Worm (Caenorhabditis elegans) whole organism, mixed stage, embryonic: ENCODE measurements around the gene R13A5.15.

ENCODE experiments used
- ces-1 ChIP-seq: fragments of 150-350 bp; optimal IDR thresholded peaks from 2 replicates; lab custom pipeline; 2014; ENCODE audit warnings: missing biosample characterization, missing genetic modification reagents, missing genetic modification characterization
- cnd-1 ChIP-seq: fragments of 200-800 bp; sonication (Bioruptor generic); optimal IDR thresholded peaks from 2 replicates; lab custom pipeline; 2018; ENCODE audit warnings: mild to moderate bottlenecking, missing genetic modification characterization, missing compliant biosample characterization
- elt-1 ChIP-seq: sonication (generic microtip); optimal IDR thresholded peaks from 2 replicates; lab custom pipeline; 2017; ENCODE audit warnings: missing genetic modification characterization, mild to moderate bottlenecking, missing compliant biosample characterization, antibody characterized with exemption, moderate library complexity, borderline replicate concordance; ENCODE audit not compliant: insufficient read depth
- lin-13 ChIP-seq: fragments of 150-350 bp; optimal IDR thresholded peaks from 2 replicates; lab custom pipeline; 2014; ENCODE audit warnings: missing biosample characterization, missing genetic modification characterization
- nhr-12 ChIP-seq: fragments of 150-350 bp; optimal IDR thresholded peaks from 2 replicates; lab custom pipeline; 2014; ENCODE audit warnings: missing biosample characterization, missing genetic modification characterization
- nhr-2 ChIP-seq: fragments of 150-350 bp; optimal IDR thresholded peaks from 2 replicates; lab custom pipeline; 2014; ENCODE audit warnings: missing biosample characterization, missing genetic modification characterization
- nhr-237 ChIP-seq: fragments of 150-350 bp; optimal IDR thresholded peaks from 2 replicates; lab custom pipeline; 2014; ENCODE audit warnings: missing biosample characterization, missing genetic modification characterization
- nhr-28 ChIP-seq: fragments of 150-350 bp; optimal IDR thresholded peaks from 2 replicates; lab custom pipeline; 2014; ENCODE audit warnings: missing biosample characterization, missing genetic modification characterization
- nhr-76 ChIP-seq: sonication (generic microtip); optimal IDR thresholded peaks from 2 replicates; lab custom pipeline; 2017; ENCODE audit warnings: missing biosample characterization, missing genetic modification characterization
- sptf-1 ChIP-seq: sonication (generic microtip); optimal IDR thresholded peaks from 2 replicates; lab custom pipeline; 2017; ENCODE audit warnings: mild to moderate bottlenecking, missing genetic modification characterization, moderate library complexity, missing compliant biosample characterization
- unc-120 ChIP-seq: sonication (generic microtip); optimal IDR thresholded peaks from 2 replicates; lab custom pipeline; 2017; ENCODE audit warnings: missing genetic modification characterization, missing compliant biosample characterization; ENCODE audit not compliant: poor library complexity, severe bottlenecking
- unc-39 ChIP-seq: fragments of 150-350 bp; optimal IDR thresholded peaks from 2 replicates; lab custom pipeline; 2014; ENCODE audit warnings: missing biosample characterization, missing genetic modification characterization
- unc-62 ChIP-seq: fragments of 150-350 bp; optimal IDR thresholded peaks from 2 replicates; lab custom pipeline; 2014; ENCODE audit warnings: missing biosample characterization, missing genetic modification reagents, missing genetic modification characterization

DNA sequence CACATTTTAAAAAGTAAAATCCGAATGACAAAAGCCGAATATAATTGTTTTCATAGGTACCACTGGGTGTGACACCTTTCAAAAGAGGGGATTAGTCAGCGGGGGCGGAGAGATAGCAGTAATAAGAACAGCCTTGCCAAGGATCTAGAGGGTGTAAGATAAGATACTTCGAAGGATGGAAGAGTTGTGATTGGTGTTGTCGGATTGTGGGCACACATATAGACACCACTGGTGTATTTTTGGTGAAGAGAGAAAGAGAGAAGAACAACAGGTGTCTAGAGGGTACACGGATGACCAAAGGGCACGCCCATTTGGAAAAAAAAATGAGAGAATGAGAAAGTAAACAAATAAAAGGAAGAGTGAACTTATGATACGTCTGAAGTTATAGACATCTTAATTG, 42.9 kb downstream of the R13A5.15 start:
- TF ChIP-seq elt-1 (tag; lab: Kevin White, UChicago) (no peak), ces-1 (GFP tag; lab: Kevin White, UChicago) (no peak), nhr-2 (tag; lab: Kevin White, UChicago) (no peak), nhr-76 (tag; lab: Kevin White, UChicago) (no peak), lin-13 (tag; lab: Kevin White, UChicago) (no peak), nhr-28 (tag; lab: Kevin White, UChicago) (no peak), nhr-12 (tag; lab: Kevin White, UChicago) (no peak), sptf-1 (tag; lab: Kevin White, UChicago) (no peak), unc-39 (no peak), nhr-237 (no peak), unc-120 (tag; lab: Kevin White, UChicago) (peak; percentile 83), unc-62 (GFP tag; lab: Kevin White, UChicago) (peak; percentile 74), cnd-1 (tag; lab: Kevin White, UChicago) (no peak)
